Worm (Caenorhabditis elegans) whole organism, mixed stage, embryonic: ENCODE results near the gene btb-6.

Experiments used
- M03D4.4 ChIP-seq: sonication (generic microtip); optimal IDR thresholded peaks from 2 replicates; lab custom pipeline; 2017; ENCODE audit warnings: mild to moderate bottlenecking, missing genetic modification characterization, missing compliant biosample characterization
- bed-3 ChIP-seq: fragments of 200-800 bp; sonication (Bioruptor generic); optimal IDR thresholded peaks from 3 replicates; lab custom pipeline; 2018; ENCODE audit warnings: mild to moderate bottlenecking, missing genetic modification characterization, moderate library complexity, missing compliant biosample characterization
- blmp-1 ChIP-seq: fragments of 150-350 bp; optimal IDR thresholded peaks from 2 replicates; lab custom pipeline; 2014; ENCODE audit warnings: missing biosample characterization, missing genetic modification characterization
- ceh-39 ChIP-seq: fragments of 150-350 bp; optimal IDR thresholded peaks from 2 replicates; lab custom pipeline; 2014; ENCODE audit warnings: missing biosample characterization, missing genetic modification characterization
- ceh-43 ChIP-seq: fragments of 200-800 bp; sonication (Bioruptor generic); optimal IDR thresholded peaks from 2 replicates; lab custom pipeline; 2018; ENCODE audit warnings: mild to moderate bottlenecking, missing genetic modification characterization, moderate library complexity, missing compliant biosample characterization
- ces-1 ChIP-seq: fragments of 150-350 bp; optimal IDR thresholded peaks from 2 replicates; lab custom pipeline; 2014; ENCODE audit warnings: missing biosample characterization, missing genetic modification reagents, missing genetic modification characterization
- cnd-1 ChIP-seq: fragments of 200-800 bp; sonication (Bioruptor generic); optimal IDR thresholded peaks from 2 replicates; lab custom pipeline; 2018; ENCODE audit warnings: mild to moderate bottlenecking, missing genetic modification characterization, missing compliant biosample characterization
- elt-1 ChIP-seq: sonication (generic microtip); optimal IDR thresholded peaks from 2 replicates; lab custom pipeline; 2017; ENCODE audit warnings: missing genetic modification characterization, mild to moderate bottlenecking, missing compliant biosample characterization, antibody characterized with exemption, moderate library complexity, borderline replicate concordance; ENCODE audit not compliant: insufficient read depth
- elt-3 ChIP-seq: fragments of 150-350 bp; optimal IDR thresholded peaks from 2 replicates; lab custom pipeline; 2014; ENCODE audit warnings: missing biosample characterization, missing genetic modification characterization
- flh-1 ChIP-seq: fragments of 200-800 bp; sonication (Bioruptor generic); optimal IDR thresholded peaks from 2 replicates; lab custom pipeline; 2018; ENCODE audit warnings: mild to moderate bottlenecking, missing genetic modification characterization, moderate library complexity, missing compliant biosample characterization
- ham-2 ChIP-seq: fragments of 200-800 bp; sonication (Bioruptor generic); optimal IDR thresholded peaks from 2 replicates; lab custom pipeline; 2018; ENCODE audit warnings: mild to moderate bottlenecking, missing genetic modification characterization, missing compliant biosample characterization
- hlh-1 ChIP-seq: fragments of 150-350 bp; optimal IDR thresholded peaks from 2 replicates; lab custom pipeline; 2014; ENCODE audit warnings: missing biosample characterization, missing genetic modification reagents, missing genetic modification characterization
- lin-13 ChIP-seq: fragments of 150-350 bp; optimal IDR thresholded peaks from 2 replicates; lab custom pipeline; 2014; ENCODE audit warnings: missing biosample characterization, missing genetic modification characterization
- lin-32 ChIP-seq: fragments of 200-800 bp; sonication (Bioruptor generic); optimal IDR thresholded peaks from 2 replicates; lab custom pipeline; 2018; ENCODE audit warnings: mild to moderate bottlenecking, missing genetic modification characterization, missing compliant biosample characterization
- lsy-2 ChIP-seq: fragments of 150-350 bp; optimal IDR thresholded peaks from 2 replicates; lab custom pipeline; 2014; ENCODE audit warnings: missing biosample characterization, missing genetic modification characterization
- mab-5 ChIP-seq: fragments of 150-350 bp; optimal IDR thresholded peaks from 2 replicates; lab custom pipeline; 2014; ENCODE audit warnings: missing biosample characterization, missing genetic modification characterization
- mep-1 ChIP-seq: fragments of 150-350 bp; optimal IDR thresholded peaks from 2 replicates; lab custom pipeline; 2017; ENCODE audit warnings: missing biosample characterization, missing genetic modification reagents, missing genetic modification characterization, inconsistent platforms
- mls-2 ChIP-seq: sonication (generic microtip); optimal IDR thresholded peaks from 2 replicates; lab custom pipeline; 2016; ENCODE audit warnings: mild to moderate bottlenecking, missing genetic modification characterization, moderate library complexity, missing compliant biosample characterization
- nhr-12 ChIP-seq: fragments of 150-350 bp; optimal IDR thresholded peaks from 2 replicates; lab custom pipeline; 2014; ENCODE audit warnings: missing biosample characterization, missing genetic modification characterization
- nhr-237 ChIP-seq: fragments of 150-350 bp; optimal IDR thresholded peaks from 2 replicates; lab custom pipeline; 2014; ENCODE audit warnings: missing biosample characterization, missing genetic modification characterization
- nhr-28 ChIP-seq: fragments of 150-350 bp; optimal IDR thresholded peaks from 2 replicates; lab custom pipeline; 2014; ENCODE audit warnings: missing biosample characterization, missing genetic modification characterization
- nhr-76 ChIP-seq: sonication (generic microtip); optimal IDR thresholded peaks from 2 replicates; lab custom pipeline; 2017; ENCODE audit warnings: missing biosample characterization, missing genetic modification characterization
- pha-4 ChIP-seq: fragments of 150-350 bp; optimal IDR thresholded peaks from 2 replicates; lab custom pipeline; 2018; ENCODE audit warnings: missing biosample characterization, missing genetic modification reagents, missing genetic modification characterization
- sem-2 ChIP-seq: fragments of 200-800 bp; sonication (Bioruptor generic); optimal IDR thresholded peaks from 2 replicates; lab custom pipeline; 2018; ENCODE audit warnings: mild to moderate bottlenecking, missing genetic modification characterization, missing compliant biosample characterization
- snpc-4 ChIP-seq: fragments of 150-350 bp; optimal IDR thresholded peaks from 2 replicates; lab custom pipeline; 2014; ENCODE audit warnings: missing biosample characterization, missing genetic modification characterization
- sptf-1 ChIP-seq: sonication (generic microtip); optimal IDR thresholded peaks from 2 replicates; lab custom pipeline; 2017; ENCODE audit warnings: mild to moderate bottlenecking, missing genetic modification characterization, moderate library complexity, missing compliant biosample characterization
- tbx-8 ChIP-seq: fragments of 200-800 bp; sonication (Bioruptor generic); optimal IDR thresholded peaks from 2 replicates; lab custom pipeline; 2018; ENCODE audit warnings: mild to moderate bottlenecking, missing genetic modification characterization, moderate library complexity, missing compliant biosample characterization
- unc-120 ChIP-seq: sonication (generic microtip); optimal IDR thresholded peaks from 2 replicates; lab custom pipeline; 2017; ENCODE audit warnings: missing genetic modification characterization, missing compliant biosample characterization; ENCODE audit not compliant: poor library complexity, severe bottlenecking
- unc-39 ChIP-seq: fragments of 150-350 bp; optimal IDR thresholded peaks from 2 replicates; lab custom pipeline; 2014; ENCODE audit warnings: missing biosample characterization, missing genetic modification characterization
- unc-62 ChIP-seq: fragments of 150-350 bp; optimal IDR thresholded peaks from 2 replicates; lab custom pipeline; 2014; ENCODE audit warnings: missing biosample characterization, missing genetic modification reagents, missing genetic modification characterization
- zip-8 ChIP-seq: fragments of 150-350 bp; optimal IDR thresholded peaks from 2 replicates; lab custom pipeline; 2014; ENCODE audit warnings: missing biosample characterization, missing genetic modification characterization
- ztf-11 ChIP-seq: fragments of 150-350 bp; optimal IDR thresholded peaks from 2 replicates; lab custom pipeline; 2014; ENCODE audit warnings: missing biosample characterization, missing genetic modification characterization

btb-6 gene

ce11 chrII:1752990-1753389 is 37.9 kb downstream of the btb-6 start, which contains the start of gene F36H5.9:
Gene F36H5.9, minus strand, starts transcription at chrII:1753090.
- TF ChIP-seq M03D4.4 = no peak
- no peak for TF ChIP-seq blmp-1
- no peak for TF ChIP-seq nhr-12 (tag; lab: Kevin White, UChicago)
- TF ChIP-seq ztf-11 (tag; lab: Kevin White, UChicago) = no peak
- TF ChIP-seq tbx-8 (GFP tag; lab: Kevin White, UChicago) = no peak
- no peak for TF ChIP-seq ham-2 (GFP tag; lab: Kevin White, UChicago)
- no peak for TF ChIP-seq nhr-76 (tag; lab: Kevin White, UChicago)
- TF ChIP-seq sem-2 = no peak
- TF ChIP-seq zip-8 (tag; lab: Kevin White, UChicago) = no peak
- no peak for TF ChIP-seq unc-62 (GFP tag; lab: Kevin White, UChicago)
- no peak for TF ChIP-seq sptf-1 (tag; lab: Kevin White, UChicago)
- TF ChIP-seq hlh-1 (tag; lab: Kevin White, UChicago) = no peak
- no peak for TF ChIP-seq ceh-43
- no peak for TF ChIP-seq bed-3 (GFP tag; lab: Kevin White, UChicago)
- no peak for TF ChIP-seq elt-1 (tag; lab: Kevin White, UChicago)
- no peak for TF ChIP-seq ces-1 (GFP tag; lab: Kevin White, UChicago)

ce11 chrII:1756072-1756471 is 41.0 kb downstream of the btb-6 start, which contains the start of gene F36H5.17:
Gene F36H5.17, minus strand, starts transcription at chrII:1756172.
- no peak for TF ChIP-seq sptf-1 (tag; lab: Kevin White, UChicago)
- TF ChIP-seq mls-2 = no peak
- TF ChIP-seq M03D4.4 = no peak
- no peak for TF ChIP-seq mep-1
- no peak for TF ChIP-seq snpc-4 (tag; lab: Kevin White, UChicago)
- TF ChIP-seq blmp-1 = no peak
- no peak for TF ChIP-seq nhr-28
- no peak for TF ChIP-seq mab-5 (tag; lab: Kevin White, UChicago)

DNA sequence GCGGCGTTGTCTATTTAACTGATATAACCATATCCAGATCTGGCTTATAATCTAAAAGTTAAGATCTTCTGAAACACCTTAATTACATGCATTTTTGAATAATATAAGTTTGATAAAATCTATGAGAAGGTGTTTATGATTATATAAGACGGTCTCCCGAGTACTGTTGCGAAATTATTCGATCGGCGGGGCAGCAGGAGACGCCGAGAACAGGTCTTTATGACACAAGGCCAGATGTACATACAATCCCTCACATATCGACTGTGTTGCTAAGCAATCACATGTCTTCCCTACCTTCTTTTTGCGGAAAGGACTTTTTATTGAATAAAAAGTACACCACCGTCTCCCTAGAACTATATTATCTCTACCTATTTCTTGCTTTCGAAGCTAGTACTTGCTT is 41.5 kb downstream of the btb-6 start, which contains the start of gene fbxb-53:
fbxb-53 (plus strand) TSS at position 301 of the 400 bp plus-strand sequence.
- TF ChIP-seq nhr-76 (tag; lab: Kevin White, UChicago) (no peak), ceh-39 (tag; lab: Kevin White, UChicago) (no peak), elt-1 (tag; lab: Kevin White, UChicago) (peak; percentile 44), cnd-1 (tag; lab: Kevin White, UChicago) (no peak), snpc-4 (tag; lab: Kevin White, UChicago) (no peak), lin-13 (tag; lab: Kevin White, UChicago) (no peak), unc-39 (tag; lab: Kevin White, UChicago) (no peak), sptf-1 (tag; lab: Kevin White, UChicago) (no peak)

DNA sequence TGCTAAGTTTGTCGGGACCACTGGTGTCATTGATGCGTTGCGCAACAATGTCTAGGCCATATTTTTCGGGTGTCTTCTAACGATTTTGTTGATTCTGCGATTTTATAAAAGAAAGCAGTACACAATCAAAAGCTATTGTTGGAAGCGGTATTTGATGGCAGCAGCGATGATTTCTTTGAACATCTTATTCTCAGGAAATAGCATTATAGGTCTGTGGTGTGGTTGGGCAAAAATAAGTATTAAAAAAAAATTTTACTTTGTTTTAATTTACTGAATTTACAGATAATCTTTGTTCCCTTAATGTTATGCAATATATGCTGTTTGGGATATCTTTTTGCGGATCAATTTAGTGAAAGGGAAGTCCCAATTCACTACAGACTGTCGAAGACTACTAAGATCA is 41.9 kb downstream of the btb-6 start, which contains the start of gene F36H5.10:
F36H5.10 (plus strand) TSS at position 301 of the 400 bp plus-strand sequence.
- TF ChIP-seq zip-8 (tag; lab: Kevin White, UChicago) = peak; percentile 19
- no peak for TF ChIP-seq sptf-1 (tag; lab: Kevin White, UChicago)
- TF ChIP-seq, all 35 proteins: peak for 1

ce11 chrII:1759602-1760001 is 44.5 kb downstream of the btb-6 start, which contains the start of gene F36H5.18:
Gene F36H5.18, plus strand, starts transcription at chrII:1759902.
- TF ChIP-seq tbx-8 (GFP tag; lab: Kevin White, UChicago) (no peak), unc-62 (GFP tag; lab: Kevin White, UChicago) (no peak), M03D4.4 (no peak), unc-120 (no peak), elt-3 (tag; lab: Kevin White, UChicago) (no peak), nhr-237 (tag; lab: Kevin White, UChicago) (no peak), cnd-1 (tag; lab: Kevin White, UChicago) (no peak), lin-32 (no peak), elt-1 (tag; lab: Kevin White, UChicago) (no peak), nhr-76 (tag; lab: Kevin White, UChicago) (no peak), flh-1 (GFP tag; lab: Kevin White, UChicago) (no peak), nhr-28 (no peak), ceh-39 (tag; lab: Kevin White, UChicago) (no peak), snpc-4 (tag; lab: Kevin White, UChicago) (no peak), ces-1 (GFP tag; lab: Kevin White, UChicago) (no peak), lsy-2 (no peak), ceh-43 (no peak), pha-4 (tag; lab: Kevin White, UChicago) (no peak), ztf-11 (tag; lab: Kevin White, UChicago) (no peak), ham-2 (GFP tag; lab: Kevin White, UChicago) (no peak)
- TF ChIP-seq, all 35 proteins: peak for 0
